Worm (Caenorhabditis elegans) whole organism, young adult: ENCODE results near the gene drp-1.

Experiments
- C06A6.2 ChIP-seq: fragments of 200-800 bp; sonication (Bioruptor generic); conservative IDR thresholded peaks from 2 replicates; pipeline ENCODE4 v1.3.6; 2022; ENCODE audit warnings: missing genetic modification characterization, missing compliant biosample characterization
- C17E4.6 ChIP-seq: fragments of 200-800 bp; sonication (Bioruptor generic); IDR thresholded peaks from 2 replicates; pipeline ENCODE4 v1.3.6; 2022; ENCODE audit warnings: missing genetic modification reagents, missing genetic modification characterization, missing compliant biosample characterization
- D2030.7 ChIP-seq: fragments of 200-800 bp; sonication (Bioruptor generic); IDR thresholded peaks from 2 replicates; pipeline ENCODE4 v1.3.6; 2022; ENCODE audit warnings: missing genetic modification reagents, missing genetic modification characterization, missing compliant biosample characterization
- F22D6.2 ChIP-seq: sonication (generic microtip); optimal IDR thresholded peaks from 2 replicates; lab custom pipeline; 2016; ENCODE audit warnings: mild to moderate bottlenecking, missing genetic modification characterization, missing compliant biosample characterization
- F57A8.1 ChIP-seq: fragments of 200-800 bp; sonication (Bioruptor generic); optimal IDR thresholded peaks from 2 replicates; lab custom pipeline; 2018; ENCODE audit warnings: mild to moderate bottlenecking, missing genetic modification characterization, moderate library complexity, missing compliant biosample characterization
- Y53G8AR.9 ChIP-seq: fragments of 200-800 bp; sonication (Bioruptor generic); conservative IDR thresholded peaks from 2 replicates; pipeline ENCODE4 v1.3.6; 2022; ENCODE audit warnings: missing genetic modification reagents, missing genetic modification characterization, missing compliant biosample characterization
- ZK185.1 ChIP-seq: sonication (generic microtip); optimal IDR thresholded peaks from 2 replicates; lab custom pipeline; 2016; ENCODE audit warnings: mild to moderate bottlenecking, missing genetic modification characterization, missing compliant biosample characterization; ENCODE audit not compliant: poor library complexity, severe bottlenecking
- attf-3 ChIP-seq: fragments of 200-800 bp; sonication (Bioruptor generic); conservative IDR thresholded peaks from 2 replicates; pipeline ENCODE4 v1.3.6; 2022; ENCODE audit warnings: missing genetic modification reagents, missing genetic modification characterization, missing compliant biosample characterization
- attf-5 ChIP-seq: fragments of 200-800 bp; sonication (Bioruptor generic); optimal IDR thresholded peaks from 2 replicates; lab custom pipeline; 2018; ENCODE audit warnings: mild to moderate bottlenecking, missing genetic modification characterization, missing compliant biosample characterization
- bed-1 ChIP-seq: fragments of 200-800 bp; sonication (Bioruptor generic); IDR thresholded peaks from 2 replicates; pipeline ENCODE4 v1.3.6; 2022; ENCODE audit warnings: missing genetic modification reagents, missing genetic modification characterization, missing compliant biosample characterization
- cebp-1 ChIP-seq, 2 experiments: fragments of 200-800 bp in 1 of 2; sonication (Bioruptor generic) in 1 of 2; sonication (generic microtip) in 1 of 2; IDR thresholded peaks in 1 of 2; optimal IDR thresholded peaks in 1 of 2; 2 replicates each; pipeline versions ENCODE4 v1.3.6 to Lab custom; 2017 to 2022; ENCODE audit warnings: missing compliant biosample characterization in 2 of 2, missing genetic modification characterization in 2 of 2, mild to moderate bottlenecking in 1 of 2, missing genetic modification reagents in 1 of 2, moderate library complexity in 1 of 2
- ceh-27 ChIP-seq: fragments of 200-800 bp; sonication (Bioruptor generic); optimal IDR thresholded peaks from 2 replicates; lab custom pipeline; 2018; ENCODE audit warnings: mild to moderate bottlenecking, missing genetic modification characterization, moderate library complexity, missing compliant biosample characterization
- ceh-40 ChIP-seq: fragments of 200-800 bp; sonication (Bioruptor generic); IDR thresholded peaks from 2 replicates; pipeline ENCODE4 v1.3.6; 2022; ENCODE audit warnings: missing genetic modification characterization, missing compliant biosample characterization
- dpl-1 ChIP-seq: fragments of 150-350 bp; optimal IDR thresholded peaks from 2 replicates; lab custom pipeline; 2014; ENCODE audit warnings: missing biosample characterization, missing genetic modification reagents, missing genetic modification characterization
- hmg-1.2 ChIP-seq: fragments of 200-800 bp; sonication (Bioruptor generic); IDR thresholded peaks from 2 replicates; pipeline ENCODE4 v1.3.6; 2022; ENCODE audit warnings: missing genetic modification reagents, missing genetic modification characterization, missing compliant biosample characterization
- let-607 ChIP-seq, 2 experiments: fragments of 200-800 bp in 1 of 2; sonication (Bioruptor generic) in 1 of 2; sonication (generic microtip) in 1 of 2; optimal IDR thresholded peaks; 2 replicates each; lab custom pipeline; 2016 to 2018; ENCODE audit warnings: mild to moderate bottlenecking in 2 of 2, missing compliant biosample characterization in 2 of 2, missing genetic modification characterization in 2 of 2, moderate library complexity in 2 of 2, missing genotype in 1 of 2
- lin-40 ChIP-seq: sonication (generic microtip); optimal IDR thresholded peaks from 2 replicates; lab custom pipeline; 2016; ENCODE audit warnings: missing genetic modification characterization, mild to moderate bottlenecking, missing compliant biosample characterization, missing genotype, missing genetic modification reagents
- mes-4 ChIP-seq: sonication (generic microtip); optimal IDR thresholded peaks from 2 replicates; lab custom pipeline; 2016; ENCODE audit warnings: missing genotype, missing genetic modification characterization, missing compliant biosample characterization
- nfya-2 ChIP-seq: fragments of 200-800 bp; sonication (Bioruptor generic); IDR thresholded peaks from 2 replicates; pipeline ENCODE4 v1.3.6; 2022; ENCODE audit warnings: missing genetic modification reagents, missing genetic modification characterization, missing compliant biosample characterization
- nfyb-1 ChIP-seq: fragments of 200-800 bp; sonication (Bioruptor generic); IDR thresholded peaks from 2 replicates; pipeline ENCODE4 v1.3.6; 2022; ENCODE audit warnings: missing genetic modification reagents, missing genetic modification characterization, missing compliant biosample characterization
- nhr-27 ChIP-seq: fragments of 200-800 bp; sonication (Bioruptor generic); optimal IDR thresholded peaks from 2 replicates; lab custom pipeline; 2018; ENCODE audit warnings: mild to moderate bottlenecking, missing genetic modification characterization, moderate library complexity, missing compliant biosample characterization
- nhr-80 ChIP-seq: sonication (generic microtip); optimal IDR thresholded peaks from 2 replicates; lab custom pipeline; 2016; ENCODE audit warnings: missing genetic modification characterization, missing compliant biosample characterization
- rec-8 ChIP-seq, 2 experiments: sonication (generic microtip); optimal IDR thresholded peaks; 2 replicates each; lab custom pipeline; 2016; ENCODE audit warnings: mild to moderate bottlenecking in 2 of 2, missing genetic modification characterization in 2 of 2, missing genetic modification reagents in 2 of 2, missing genotype in 2 of 2, missing biosample characterization in 1 of 2, missing compliant biosample characterization in 1 of 2, moderate library complexity in 1 of 2
- repo-1 ChIP-seq: sonication (generic microtip); optimal IDR thresholded peaks from 2 replicates; lab custom pipeline; 2017; ENCODE audit warnings: mild to moderate bottlenecking, missing genetic modification characterization, missing compliant biosample characterization
- snpc-1.3 ChIP-seq: sonication (generic microtip); optimal IDR thresholded peaks from 2 replicates; lab custom pipeline; 2017; ENCODE audit warnings: missing genetic modification characterization, mild to moderate bottlenecking, missing compliant biosample characterization, antibody characterized with exemption, moderate library complexity, missing genotype, missing genetic modification reagents; ENCODE audit not compliant: insufficient read depth
- snpc-3.4 ChIP-seq: sonication (generic microtip); optimal IDR thresholded peaks from 2 replicates; lab custom pipeline; 2017; ENCODE audit warnings: missing genetic modification characterization, mild to moderate bottlenecking, missing compliant biosample characterization, antibody characterized with exemption, moderate library complexity, missing genotype, missing genetic modification reagents
- tlf-1 ChIP-seq: fragments of 200-800 bp; sonication (Bioruptor generic); optimal IDR thresholded peaks from 2 replicates; lab custom pipeline; 2018; ENCODE audit warnings: mild to moderate bottlenecking, missing genetic modification characterization, missing compliant biosample characterization
- ztf-25 ChIP-seq: fragments of 200-800 bp; sonication (Bioruptor generic); IDR thresholded peaks from 2 replicates; pipeline ENCODE4 v1.3.6; 2022; ENCODE audit warnings: missing genetic modification reagents, missing genetic modification characterization, missing compliant biosample characterization

The drp-1 gene

DNA sequence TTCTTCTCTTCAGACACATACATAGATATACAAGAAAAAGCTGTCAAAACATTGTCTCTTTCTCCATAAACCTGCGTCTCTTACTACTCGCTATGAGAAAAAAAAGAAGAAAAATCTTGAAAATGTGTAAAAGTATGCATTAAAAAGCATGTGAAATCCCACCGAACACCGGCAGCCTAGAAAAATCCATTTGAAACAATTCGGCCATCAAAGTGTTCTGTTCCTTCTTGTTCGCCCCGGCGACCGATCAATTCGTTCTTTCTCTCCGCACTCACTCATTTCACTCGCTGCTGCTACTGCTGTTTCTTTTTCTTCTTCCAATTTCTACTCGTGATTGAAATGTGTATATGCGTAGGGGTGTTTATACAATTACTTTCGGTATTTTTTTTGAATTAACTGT lies 10.6 kb downstream of the drp-1 start (continued):
- TF ChIP-seq bed-1 (GFP tag; lab: Robert Waterston, UW) (no peak), attf-5 (GFP tag; lab: Kevin White, UChicago) (peak; percentile 83)

ce11 chrIV:5550676-5551184 lies 12.4 kb downstream of the drp-1 start, which contains the start of gene ari-2:
Gene ari-2, plus strand, starts transcription at chrIV:5551134.
- no peak for TF ChIP-seq mes-4 (tag; lab: Kevin White, UChicago)
- peak; percentile 97 for TF ChIP-seq hmg-1.2 (GFP tag; lab: Robert Waterston, UW)
- TF ChIP-seq cebp-1 (GFP tag; IDR thresholded peaks at IDR 0.05; lab: Robert Waterston, UW): no peak
- TF ChIP-seq cebp-1 (tag; optimal IDR thresholded peaks at IDR 0.05; lab: Kevin White, UChicago): peak; percentile 30
- TF ChIP-seq nhr-80 (tag; lab: Kevin White, UChicago): peak; percentile 13
- peak; percentile 12 for TF ChIP-seq lin-40 (tag; lab: Kevin White, UChicago)
- TF ChIP-seq, all 124 proteins: peak for 4

ce11 chrIV:5554168-5554567 lies 15.9 kb downstream of the drp-1 start:
- no peak for TF ChIP-seq F22D6.2 (tag; lab: Kevin White, UChicago)
- TF ChIP-seq ZK185.1 (tag; lab: Kevin White, UChicago): no peak
- no peak for TF ChIP-seq rec-8 (tag; optimal IDR thresholded peaks at IDR 0.05; lab: Kevin White, UChicago)
- no peak for TF ChIP-seq F57A8.1 (GFP tag; lab: Kevin White, UChicago)
- TF ChIP-seq let-607 (tag; optimal IDR thresholded peaks at IDR 0.05; lab: Kevin White, UChicago): no peak
- TF ChIP-seq ceh-40 (GFP tag; lab: Robert Waterston, UW): no peak
- no peak for TF ChIP-seq nhr-27
- no peak for TF ChIP-seq dpl-1
- TF ChIP-seq nfya-2 (GFP tag; lab: Robert Waterston, UW): no peak
- no peak for TF ChIP-seq C17E4.6 (GFP tag; lab: Robert Waterston, UW)
- no peak for TF ChIP-seq snpc-3.4

- TF ChIP-seq tlf-1 (GFP tag; lab: Kevin White, UChicago): no peak
- no peak for TF ChIP-seq D2030.7 (GFP tag; lab: Robert Waterston, UW)
- TF ChIP-seq, all 124 proteins: peak for 0
These were observed 22.8 kb downstream of the drp-1 start for ce11 chrIV:5561059-5561458.

ce11 chrIV:5561497-5562155 lies 23.3 kb downstream of the drp-1 start:
- TF ChIP-seq ceh-27 (peak; percentile 2), repo-1 (tag; lab: Kevin White, UChicago) (no peak)

ce11 chrIV:5563280-5563679 lies 25.0 kb downstream of the drp-1 start:
- TF ChIP-seq C06A6.2 (no peak), cebp-1 (GFP tag; IDR thresholded peaks at IDR 0.05; lab: Robert Waterston, UW) (no peak), cebp-1 (tag; optimal IDR thresholded peaks at IDR 0.05; lab: Kevin White, UChicago) (no peak), nhr-27 (no peak), ztf-25 (GFP tag; lab: Robert Waterston, UW) (no peak), nfyb-1 (GFP tag; lab: Robert Waterston, UW) (no peak), nfya-2 (GFP tag; lab: Robert Waterston, UW) (no peak), snpc-1.3 (tag; lab: Kevin White, UChicago) (no peak), Y53G8AR.9 (GFP tag; lab: Robert Waterston, UW) (no peak), attf-3 (GFP tag; lab: Robert Waterston, UW) (no peak)
